Worm (Caenorhabditis elegans) whole organism, mixed stage, embryonic: ENCODE data around the gene T20D3.5.

Experiments used
- ceh-39 ChIP-seq: fragments of 150-350 bp; optimal IDR thresholded peaks from 2 replicates; lab custom pipeline; 2014; ENCODE audit warnings: missing biosample characterization, missing genetic modification characterization
- elt-1 ChIP-seq: sonication (generic microtip); optimal IDR thresholded peaks from 2 replicates; lab custom pipeline; 2017; ENCODE audit warnings: missing genetic modification characterization, mild to moderate bottlenecking, missing compliant biosample characterization, antibody characterized with exemption, moderate library complexity, borderline replicate concordance; ENCODE audit not compliant: insufficient read depth
- ham-2 ChIP-seq: fragments of 200-800 bp; sonication (Bioruptor generic); optimal IDR thresholded peaks from 2 replicates; lab custom pipeline; 2018; ENCODE audit warnings: mild to moderate bottlenecking, missing genetic modification characterization, missing compliant biosample characterization
- nhr-237 ChIP-seq: fragments of 150-350 bp; optimal IDR thresholded peaks from 2 replicates; lab custom pipeline; 2014; ENCODE audit warnings: missing biosample characterization, missing genetic modification characterization
- pha-4 ChIP-seq: fragments of 150-350 bp; optimal IDR thresholded peaks from 2 replicates; lab custom pipeline; 2018; ENCODE audit warnings: missing biosample characterization, missing genetic modification reagents, missing genetic modification characterization
- sem-2 ChIP-seq: fragments of 200-800 bp; sonication (Bioruptor generic); optimal IDR thresholded peaks from 2 replicates; lab custom pipeline; 2018; ENCODE audit warnings: mild to moderate bottlenecking, missing genetic modification characterization, missing compliant biosample characterization
- snpc-4 ChIP-seq: fragments of 150-350 bp; optimal IDR thresholded peaks from 2 replicates; lab custom pipeline; 2014; ENCODE audit warnings: missing biosample characterization, missing genetic modification characterization

DNA sequence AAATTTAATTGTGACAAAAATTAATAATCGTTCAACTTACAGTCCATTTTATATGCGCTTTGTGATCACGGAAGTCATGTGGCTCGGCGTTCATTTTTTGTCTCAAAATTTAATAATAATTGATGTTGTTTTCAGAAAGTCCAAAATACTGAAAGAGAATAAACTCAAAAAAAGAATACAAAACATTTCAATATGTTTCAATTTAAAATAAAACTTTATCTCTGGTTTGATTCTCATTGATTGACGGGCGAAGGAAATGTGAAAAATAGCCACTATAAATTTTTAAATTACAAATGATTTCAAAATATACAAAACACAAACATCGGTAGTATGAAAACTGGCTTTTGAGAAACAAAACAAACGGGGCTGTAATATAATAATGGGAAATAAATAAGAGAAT, 2.4 kb downstream of the T20D3.5 start, which contains the start of gene T20D3.6:
- no peak for TF ChIP-seq snpc-4 (tag; lab: Kevin White, UChicago)
- TF ChIP-seq elt-1 (tag; lab: Kevin White, UChicago): no peak
- no peak for TF ChIP-seq sem-2 (GFP tag; lab: Kevin White, UChicago)
- no peak for TF ChIP-seq pha-4
- no peak for TF ChIP-seq ham-2 (GFP tag; lab: Kevin White, UChicago)
- no peak for TF ChIP-seq ceh-39 (tag; lab: Kevin White, UChicago)
- no peak for TF ChIP-seq nhr-237 (tag; lab: Kevin White, UChicago)
